Worm (Caenorhabditis elegans) whole organism, L2 larva: ENCODE results near the gene sru-40.

Source experiments
- nhr-129 ChIP-seq: fragments of 150-350 bp; optimal IDR thresholded peaks from 2 replicates; lab custom pipeline; 2014; ENCODE audit warnings: missing biosample characterization, missing genetic modification characterization
- peb-1 ChIP-seq: fragments of 150-350 bp; optimal IDR thresholded peaks from 2 replicates; lab custom pipeline; 2014; ENCODE audit warnings: missing biosample characterization, missing genetic modification characterization
- skn-1 ChIP-seq: sonication (generic microtip); optimal IDR thresholded peaks from 2 replicates; lab custom pipeline; 2017; ENCODE audit warnings: missing biosample characterization, missing genetic modification characterization
- snpc-4 ChIP-seq: fragments of 150-350 bp; optimal IDR thresholded peaks from 2 replicates; lab custom pipeline; 2014; ENCODE audit warnings: missing biosample characterization, missing genetic modification characterization

DNA sequence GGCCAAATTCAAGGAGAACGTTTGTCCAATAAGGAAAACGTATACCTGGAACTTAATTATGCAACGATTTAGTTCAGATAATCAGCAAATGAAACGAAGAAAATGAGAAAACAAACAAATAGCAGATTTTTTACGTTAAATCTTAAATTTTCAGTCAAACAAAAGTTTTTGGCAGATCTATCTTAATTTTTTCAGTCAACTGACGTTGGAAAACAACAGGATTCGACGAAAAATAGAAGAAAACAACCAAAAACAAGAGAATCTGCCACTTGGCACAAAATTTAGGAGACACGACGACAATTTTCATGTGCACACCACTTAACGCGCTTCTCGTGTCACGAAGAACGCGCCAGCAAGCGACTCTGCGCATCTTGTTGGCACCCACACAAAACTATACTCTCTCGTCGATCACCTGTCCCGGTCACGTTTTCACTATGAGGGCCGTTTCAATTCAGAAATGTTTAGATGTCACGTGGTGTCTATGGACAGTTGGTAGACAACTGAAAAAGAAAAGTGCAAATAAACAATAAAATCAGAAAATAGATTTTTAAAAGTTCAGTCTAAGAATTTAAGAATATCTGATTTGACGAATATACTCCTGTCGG lies 44.0 kb downstream of the sru-40 start, which contains the start of gene ztf-7:
- TF ChIP-seq nhr-129 (tag; lab: Kevin White, UChicago) (peak; percentile 94), peb-1 (tag; lab: Kevin White, UChicago) (no peak), snpc-4 (tag; lab: Kevin White, UChicago) (peak; percentile 87), skn-1 (tag; lab: Kevin White, UChicago) (peak; percentile 72)
